Fruit fly (Drosophila melanogaster): ENCODE data around the gene CG4259.

Gene CG4259

dm6 chr2L:2177969-2178809, 49.2 kb upstream of the CG4259 start, which contains the start of gene aop (continued):
- TF ChIP-seq CG30020 (tag; optimal IDR thresholded peaks at IDR 0.05) (no peak), slou (GFP tag; optimal IDR thresholded peaks at IDR 0.05) (no peak), CG1603 (tag; optimal IDR thresholded peaks at IDR 0.05) (no peak), CG10565 (GFP tag; optimal IDR thresholded peaks at IDR 0.05) (no peak), CG12769 (tag; optimal IDR thresholded peaks at IDR 0.05) (peak; percentile 38), zen (tag; optimal IDR thresholded peaks at IDR 0.05) (peak; percentile 68), CG2120 (GFP tag; optimal IDR thresholded peaks at IDR 0.05) (no peak), pnt (GFP tag; optimal IDR thresholded peaks at IDR 0.05) (no peak), kah (GFP tag; optimal IDR thresholded peaks at IDR 0.05) (peak; percentile 41), CoRest (tag; optimal IDR thresholded peaks at IDR 0.05) (no peak), H15 (GFP tag; IDR thresholded peaks at IDR 0.05) (no peak), hbn (GFP tag; IDR thresholded peaks at IDR 0.05; ENCODE audit: partially characterized antibody) (no peak), sc (optimal IDR thresholded peaks at IDR 0.05) (no peak), sc (GFP tag; optimal IDR thresholded peaks at IDR 0.05) (no peak), CG15514 (GFP tag; optimal IDR thresholded peaks at IDR 0.05) (peak; percentile 16), CG31388 (GFP tag; optimal IDR thresholded peaks at IDR 0.05) (no peak), ac (GFP tag; optimal IDR thresholded peaks at IDR 0.05) (peak; percentile 50), CG1024 (GFP tag; IDR thresholded peaks at IDR 0.05) (no peak), Dip2 (GFP tag; IDR thresholded peaks at IDR 0.05) (no peak), D19B (GFP tag; optimal IDR thresholded peaks at IDR 0.05) (no peak), stwl (tag; optimal IDR thresholded peaks at IDR 0.05) (no peak), Eip74EF (GFP tag; optimal IDR thresholded peaks at IDR 0.05) (peak in 1 of 2 experiments; percentile 49), CG8944 (GFP tag; optimal IDR thresholded peaks at IDR 0.05) (peak; percentile 10), Rx (GFP tag; IDR thresholded peaks at IDR 0.05) (no peak), CHES-1-like (GFP tag; optimal IDR thresholded peaks at IDR 0.05) (peak; percentile 40), ham (GFP tag; IDR thresholded peaks at IDR 0.05) (no peak), YL-1 (GFP tag; optimal IDR thresholded peaks at IDR 0.05) (peak; percentile 14), chm (GFP tag; IDR thresholded peaks at IDR 0.05) (peak; percentile 60), Stat92E (GFP tag; optimal IDR thresholded peaks at IDR 0.05) (peak in 1 of 3 experiments; percentile 60), kni (GFP tag; optimal IDR thresholded peaks at IDR 0.05) (peak; percentile 72), CG43689 (GFP tag; IDR thresholded peaks at IDR 0.05) (no peak), dmrt99B (tag; optimal IDR thresholded peaks at IDR 0.05) (peak; percentile 7), CG2678 (tag; optimal IDR thresholded peaks at IDR 0.05) (peak; percentile 19), CG32767 (GFP tag; IDR thresholded peaks at IDR 0.05) (0 out of 2 replicates have a peak, but pooled peaks have one; percentile 34), HLH3B (GFP tag; IDR thresholded peaks at IDR 0.05) (no peak), Bgb (GFP tag; IDR thresholded peaks at IDR 0.05; ENCODE audit: partially characterized antibody) (peak; percentile 7; the same call in 1 of the 2 replicates), tap (tag; optimal IDR thresholded peaks at IDR 0.05) (peak; percentile 19), pan (optimal IDR thresholded peaks at IDR 0.05) (no peak), pan (GFP tag; optimal IDR thresholded peaks at IDR 0.05 in 1 of 2, IDR thresholded peaks at IDR 0.05 in 1 of 2) (peak in 1 of 2 experiments; percentile 54), Oaz (GFP tag; IDR thresholded peaks at IDR 0.05) (no peak), ro (GFP tag; IDR thresholded peaks at IDR 0.05) (no peak), hb (GFP tag; IDR thresholded peaks at IDR 0.05; ENCODE audit: partially characterized antibody) (no peak), CG34376 (GFP tag; optimal IDR thresholded peaks at IDR 0.05) (peak; percentile 32), eyg (GFP tag; optimal IDR thresholded peaks at IDR 0.05) (peak; percentile 31), caup (GFP tag; optimal IDR thresholded peaks at IDR 0.05; ENCODE audit: severe bottlenecking) (peak; percentile 18), CG2199 (GFP tag; IDR thresholded peaks at IDR 0.05) (no peak), scrt (GFP tag; optimal IDR thresholded peaks at IDR 0.05) (peak; percentile 42), sens-2 (GFP tag; IDR thresholded peaks at IDR 0.05) (no peak), CG12104 (GFP tag; optimal IDR thresholded peaks at IDR 0.05) (no peak)
